Fruit fly (Drosophila melanogaster) whole organism, embryonic: ENCODE results near the gene Sec10.

Experiments
- CG11398 ChIP-seq: fragments of 200-800 bp; sonication (Bioruptor generic); optimal IDR thresholded peaks from 2 replicates; lab custom pipeline; 2016; ENCODE audit warnings: missing biosample characterization, missing genetic modification characterization
- Eip74EF ChIP-seq, 2 experiments: fragments of 200-800 bp in 1 of 2; fragments of >200 bp in 1 of 2; sonication (Bioruptor generic) in 1 of 2; optimal IDR thresholded peaks; 2 replicates each; lab custom pipeline; 2017 to 2019; ENCODE audit warnings: missing biosample characterization in 2 of 2, missing genetic modification characterization in 2 of 2, mild to moderate bottlenecking in 1 of 2, moderate library complexity in 1 of 2
- Gug ChIP-seq: fragments of 200-800 bp; sonication (Bioruptor generic); IDR thresholded peaks from 4 replicates; pipeline ENCODE4 v1.3.6; 2022; ENCODE audit warnings: missing biosample characterization, missing genetic modification characterization
- az2 ChIP-seq: fragments of 200-800 bp; sonication (Bioruptor generic); optimal IDR thresholded peaks from 3 replicates; lab custom pipeline; 2016; ENCODE audit warnings: missing biosample characterization, missing genetic modification characterization
- dpn ChIP-seq, 2 experiments: fragments of 200-800 bp; sonication (Bioruptor generic); optimal IDR thresholded peaks; 3 replicates each; lab custom pipeline; 2016; ENCODE audit warnings: missing biosample characterization in 2 of 2, missing genetic modification characterization in 2 of 2
- dysf ChIP-seq: fragments of 200-800 bp; sonication (Bioruptor generic); IDR thresholded peaks from 3 replicates; pipeline ENCODE4 v1.3.6; 2022; ENCODE audit warnings: missing biosample characterization, missing genetic modification characterization
- fd102C ChIP-seq: fragments of 200-800 bp; sonication (Bioruptor generic); optimal IDR thresholded peaks from 2 replicates; lab custom pipeline; 2018; ENCODE audit warnings: missing biosample characterization, mild to moderate bottlenecking, missing genetic modification characterization, moderate library complexity
- pnt ChIP-seq: fragments of 200-800 bp; sonication (Bioruptor generic); optimal IDR thresholded peaks from 3 replicates; lab custom pipeline; 2016; ENCODE audit warnings: missing biosample characterization, missing genetic modification characterization
- row ChIP-seq: fragments of 200-800 bp; sonication (Bioruptor generic); IDR thresholded peaks from 3 replicates; pipeline ENCODE4 v1.3.6; 2022; ENCODE audit warnings: missing biosample characterization, missing genetic modification characterization
- zfh1 ChIP-seq: fragments of 200-800 bp; sonication (Bioruptor generic); IDR thresholded peaks from 3 replicates; pipeline ENCODE4 v1.3.6; 2022; ENCODE audit warnings: missing biosample characterization, missing genetic modification characterization

DNA sequence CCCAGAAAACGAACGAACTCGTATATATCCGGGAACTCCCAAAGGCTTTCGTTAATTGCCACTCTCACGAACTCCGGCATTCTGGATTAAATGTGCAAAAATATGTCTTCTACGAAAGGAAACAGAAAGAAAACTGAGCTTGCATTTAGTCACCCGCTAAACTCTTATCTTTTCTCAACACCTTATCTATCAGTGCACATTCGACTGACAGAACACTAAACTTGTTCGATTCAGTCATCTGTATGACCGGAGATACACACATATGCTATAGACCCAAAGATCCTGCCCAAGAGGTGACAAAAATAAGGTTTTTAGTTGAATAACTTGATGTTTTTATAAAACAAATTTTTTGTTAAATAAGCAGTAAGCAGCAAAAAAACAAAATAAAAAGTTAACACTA, 15.5 kb downstream of the Sec10 start, which contains the start of gene p38c:
- no peak for TF ChIP-seq Eip74EF (GFP tag; optimal IDR thresholded peaks at IDR 0.05; lab: Kevin White, UChicago)
- no peak for TF ChIP-seq az2
- TF ChIP-seq dpn (GFP tag; optimal IDR thresholded peaks at IDR 0.05; lab: Kevin White, UChicago) = no peak
- no peak for TF ChIP-seq CG11398
- TF ChIP-seq pnt (GFP tag; lab: Kevin White, UChicago) = no peak
- TF ChIP-seq Gug (GFP tag; lab: Robert Waterston, UW) = no peak
- TF ChIP-seq row (GFP tag; lab: Robert Waterston, UW) = no peak
- no peak for TF ChIP-seq zfh1 (GFP tag; lab: Robert Waterston, UW)
- no peak for TF ChIP-seq fd102C (GFP tag; lab: Kevin White, UChicago)
- no peak for TF ChIP-seq dysf
